Worm (Caenorhabditis elegans): Measurements from ENCODE around the gene F14F7.5.
A peak's percentile ranks its signal among the peaks of the same experiment; 100 is the strongest.

The F14F7.5 gene

ce11 chrIII:13067884-13068767 lies 36.3 kb downstream of the F14F7.5 start (continued):
- TF ChIP-seq hlh-17 (GFP tag; optimal IDR thresholded peaks at IDR 0.05; ENCODE audit: borderline replicate concordance): no peak
- TF ChIP-seq tbx-2 (tag; optimal IDR thresholded peaks at IDR 0.05): peak; percentile 85
- TF ChIP-seq C16A3.4 (tag; optimal IDR thresholded peaks at IDR 0.05): peak; percentile 62
- TF ChIP-seq vab-15 (tag; optimal IDR thresholded peaks at IDR 0.05): peak; percentile 38
- peak; percentile 65 for TF ChIP-seq nhr-90 (tag; optimal IDR thresholded peaks at IDR 0.05; ENCODE audit: poor library complexity)
- peak; percentile 90 for TF ChIP-seq fkh-10 (GFP tag; optimal IDR thresholded peaks at IDR 0.05)
- TF ChIP-seq nhr-28 (tag; optimal IDR thresholded peaks at IDR 0.05): no peak
- TF ChIP-seq dpl-1 (GFP tag; optimal IDR thresholded peaks at IDR 0.05): peak; percentile 37 to 61 (median 44)
- TF ChIP-seq hlh-4 (tag; optimal IDR thresholded peaks at IDR 0.05): no peak
- peak in 1 of 6 experiments; percentile 7 for TF ChIP-seq elt-3 (tag; optimal IDR thresholded peaks at IDR 0.05)
- TF ChIP-seq swsn-7 (tag; optimal IDR thresholded peaks at IDR 0.05): peak; percentile 92
- TF ChIP-seq alr-1 (tag; optimal IDR thresholded peaks at IDR 0.05; ENCODE audit: borderline replicate concordance): no peak
- no peak for TF ChIP-seq nhr-84 (tag; optimal IDR thresholded peaks at IDR 0.05)
- TF ChIP-seq isw-1 (GFP tag; IDR thresholded peaks at IDR 0.05): peak; percentile 62
- no peak for TF ChIP-seq tlp-1 (tag; optimal IDR thresholded peaks at IDR 0.05)
- TF ChIP-seq C34B4.2 (tag; optimal IDR thresholded peaks at IDR 0.05): no peak
- peak; percentile 86 for TF ChIP-seq lin-13 (GFP tag; optimal IDR thresholded peaks at IDR 0.05)
- peak; percentile 93 for TF ChIP-seq unc-86 (tag; optimal IDR thresholded peaks at IDR 0.05)
- peak; percentile 40 for TF ChIP-seq zip-4 (GFP tag; optimal IDR thresholded peaks at IDR 0.05)
- TF ChIP-seq unc-30 (tag; optimal IDR thresholded peaks at IDR 0.05): no peak
- TF ChIP-seq sup-37 (GFP tag; optimal IDR thresholded peaks at IDR 0.05): no peak
- TF ChIP-seq aly-2 (tag; optimal IDR thresholded peaks at IDR 0.05): no peak
- peak; percentile 63 to 74 for TF ChIP-seq efl-1 (optimal IDR thresholded peaks at IDR 0.05)
- peak; percentile 40 to 82 for TF ChIP-seq efl-1 (GFP tag; optimal IDR thresholded peaks at IDR 0.05 in 1 of 2)
- TF ChIP-seq ztf-4 (tag; optimal IDR thresholded peaks at IDR 0.05): peak; percentile 81
- TF ChIP-seq jun-1 (tag; optimal IDR thresholded peaks at IDR 0.05): peak; percentile 88
- peak in 1 of 2 experiments; percentile 70 for TF ChIP-seq egl-27 (tag; optimal IDR thresholded peaks at IDR 0.05)
- peak; percentile 68 for TF ChIP-seq irx-1 (tag; optimal IDR thresholded peaks at IDR 0.05)
- TF ChIP-seq lir-3 (tag; optimal IDR thresholded peaks at IDR 0.05; ENCODE audit: poor library complexity): peak; percentile 73
- TF ChIP-seq nhr-11 (tag; optimal IDR thresholded peaks at IDR 0.05): no peak
- peak; percentile 20 for TF ChIP-seq elt-2 (tag; optimal IDR thresholded peaks at IDR 0.05)
- TF ChIP-seq lin-35 (GFP tag; optimal IDR thresholded peaks at IDR 0.05): peak; percentile 66 to 71
- peak; percentile 65 for TF ChIP-seq fos-1 (tag; optimal IDR thresholded peaks at IDR 0.05)
- TF ChIP-seq fkh-8 (tag; optimal IDR thresholded peaks at IDR 0.05): peak; percentile 98
- no peak for TF ChIP-seq sptf-1 (tag; optimal IDR thresholded peaks at IDR 0.05)
- TF ChIP-seq ets-5 (GFP tag; IDR thresholded peaks at IDR 0.05): no peak
- TF ChIP-seq lin-39 (tag; optimal IDR thresholded peaks at IDR 0.05): no peak
- peak; percentile 78 for TF ChIP-seq xbp-1 (tag; optimal IDR thresholded peaks at IDR 0.05)
- peak; percentile 29; the same call in 1 of the 2 replicates for TF ChIP-seq grh-1 (GFP tag; IDR thresholded peaks at IDR 0.05)
- peak; percentile 93 for TF ChIP-seq nhr-71 (tag; optimal IDR thresholded peaks at IDR 0.05)
- TF ChIP-seq nhr-20 (tag; optimal IDR thresholded peaks at IDR 0.05): peak; percentile 83
- TF ChIP-seq Y116A8C.19 (tag; optimal IDR thresholded peaks at IDR 0.05; ENCODE audit: borderline replicate concordance): no peak
- TF ChIP-seq pag-3 (tag; optimal IDR thresholded peaks at IDR 0.05; ENCODE audit: borderline replicate concordance, insufficient read depth): no peak
- TF ChIP-seq sox-4 (tag; optimal IDR thresholded peaks at IDR 0.05): no peak
- no peak for TF ChIP-seq unc-62 (GFP tag; optimal IDR thresholded peaks at IDR 0.05)
- no peak for TF ChIP-seq nhr-76 (tag; optimal IDR thresholded peaks at IDR 0.05)
- TF ChIP-seq pqm-1 (tag; optimal IDR thresholded peaks at IDR 0.05): no peak
- peak; percentile 80 for TF ChIP-seq nhr-77 (tag; optimal IDR thresholded peaks at IDR 0.05)
- peak; percentile 64 for TF ChIP-seq nhr-237 (tag; optimal IDR thresholded peaks at IDR 0.05)
- peak; percentile 39 for TF ChIP-seq fkh-4 (tag; optimal IDR thresholded peaks at IDR 0.05; ENCODE audit: borderline replicate concordance)

Measured in whole organism, L1 larva.